Worm (Caenorhabditis elegans) whole organism, L4 larva: ENCODE measurements around the gene Y7A5A.1.

Experiments
- F26F4.8 ChIP-seq: fragments of 200-800 bp; sonication (Bioruptor generic); conservative IDR thresholded peaks from 2 replicates; pipeline ENCODE4 v1.3.6; 2022; ENCODE audit warnings: missing genetic modification characterization, missing compliant biosample characterization
- T26A8.4 ChIP-seq: fragments of 200-800 bp; sonication (Bioruptor generic); IDR thresholded peaks from 2 replicates; pipeline ENCODE4 v1.3.6; 2022; ENCODE audit warnings: missing genetic modification characterization, missing compliant biosample characterization
- Y48G9A.11 ChIP-seq: fragments of 200-800 bp; sonication (Bioruptor generic); IDR thresholded peaks from 2 replicates; pipeline ENCODE4 v1.3.6; 2022; ENCODE audit warnings: missing genetic modification reagents, missing genetic modification characterization, missing compliant biosample characterization
- ZK546.5 ChIP-seq, 2 experiments: sonication (generic microtip); optimal IDR thresholded peaks; 2 replicates each; lab custom pipeline; 2017; ENCODE audit warnings: missing biosample characterization in 2 of 2, missing genetic modification characterization in 2 of 2
- aha-1 ChIP-seq: fragments of 150-350 bp; peaks from one replicate; lab custom pipeline; 2014; ENCODE audit warnings: missing biosample characterization, missing genetic modification characterization
- ama-1 ChIP-seq: fragments of 150-350 bp; optimal IDR thresholded peaks from 2 replicates; lab custom pipeline; 2014; ENCODE audit warnings: inconsistent platforms, mixed read lengths
- ceh-32 ChIP-seq: sonication (generic microtip); optimal IDR thresholded peaks from 2 replicates; lab custom pipeline; 2016; ENCODE audit warnings: mild to moderate bottlenecking, missing genetic modification characterization, missing compliant biosample characterization; ENCODE audit not compliant: poor library complexity
- daf-16 ChIP-seq, 3 experiments: sonication (generic microtip); optimal IDR thresholded peaks; 2 replicates each; lab custom pipeline; 2016 to 2017; ENCODE audit warnings: missing genetic modification characterization in 3 of 3, missing genetic modification reagents in 3 of 3, mild to moderate bottlenecking in 2 of 3, missing compliant biosample characterization in 2 of 3, missing biosample characterization in 1 of 3, moderate library complexity in 1 of 3
- dmd-8 ChIP-seq: fragments of 200-800 bp; sonication (Bioruptor generic); IDR thresholded peaks from 2 replicates; pipeline ENCODE4 v1.3.6; 2022; ENCODE audit warnings: missing genetic modification characterization, missing compliant biosample characterization
- dmd-9 ChIP-seq: fragments of 200-800 bp; sonication (Bioruptor generic); IDR thresholded peaks from 2 replicates; pipeline ENCODE4 v1.3.6; 2022; ENCODE audit warnings: missing genetic modification reagents, missing genetic modification characterization, missing compliant biosample characterization
- duxl-1 ChIP-seq: sonication (generic microtip); optimal IDR thresholded peaks from 2 replicates; lab custom pipeline; 2016; ENCODE audit warnings: mild to moderate bottlenecking, missing genetic modification characterization, moderate library complexity, missing compliant biosample characterization; ENCODE audit not compliant: poor library complexity
- dve-1 ChIP-seq: sonication (generic microtip); optimal IDR thresholded peaks from 2 replicates; lab custom pipeline; 2017; ENCODE audit warnings: antibody characterized with exemption, mild to moderate bottlenecking, missing genetic modification characterization, missing compliant biosample characterization; ENCODE audit not compliant: insufficient read depth
- egl-27 ChIP-seq: sonication (generic microtip); optimal IDR thresholded peaks from 3 replicates; lab custom pipeline; 2017; ENCODE audit warnings: missing biosample characterization, missing genetic modification reagents, missing genetic modification characterization
- fkh-10 ChIP-seq: fragments of 150-350 bp; optimal IDR thresholded peaks from 2 replicates; lab custom pipeline; 2014; ENCODE audit warnings: missing biosample characterization, missing genetic modification reagents, missing genetic modification characterization
- lin-1 ChIP-seq: fragments of 200-800 bp; sonication (Bioruptor generic); IDR thresholded peaks from 2 replicates; pipeline ENCODE4 v1.3.6; 2022; ENCODE audit warnings: missing genetic modification reagents, missing genetic modification characterization, missing compliant biosample characterization
- lin-15B ChIP-seq: fragments of 150-350 bp; sonication (generic microtip); optimal IDR thresholded peaks from 3 replicates; lab custom pipeline; 2014; ENCODE audit warnings: missing biosample characterization, missing genetic modification characterization
- mep-1 ChIP-seq: fragments of 150-350 bp; sonication (generic microtip); optimal IDR thresholded peaks from 3 replicates; lab custom pipeline; 2014; ENCODE audit warnings: missing biosample characterization, missing genetic modification characterization
- nhr-10 ChIP-seq: fragments of 150-350 bp; optimal IDR thresholded peaks from 2 replicates; lab custom pipeline; 2014; ENCODE audit warnings: missing biosample characterization, missing genetic modification characterization
- nhr-28 ChIP-seq: fragments of 150-350 bp; optimal IDR thresholded peaks from 2 replicates; lab custom pipeline; 2014; ENCODE audit warnings: missing biosample characterization, missing genetic modification characterization
- nhr-6 ChIP-seq: fragments of 150-350 bp; optimal IDR thresholded peaks from 2 replicates; lab custom pipeline; 2014; ENCODE audit warnings: missing biosample characterization, missing genetic modification characterization
- nhr-76 ChIP-seq: fragments of 150-350 bp; optimal IDR thresholded peaks from 2 replicates; lab custom pipeline; 2014; ENCODE audit warnings: missing biosample characterization, missing genetic modification characterization
- nhr-77 ChIP-seq: fragments of 150-350 bp; optimal IDR thresholded peaks from 2 replicates; lab custom pipeline; 2014; ENCODE audit warnings: missing biosample characterization, missing genetic modification characterization
- pha-4 ChIP-seq, 2 experiments: fragments of 150-350 bp in 1 of 2; fragments of 200-800 bp in 1 of 2; sonication (Bioruptor generic) in 1 of 2; IDR thresholded peaks in 1 of 2; optimal IDR thresholded peaks in 1 of 2; 2 replicates each; pipeline versions ENCODE4 v1.3.6 to Lab custom; 2014 to 2022; ENCODE audit warnings: missing genetic modification characterization in 2 of 2, missing genetic modification reagents in 2 of 2, missing biosample characterization in 1 of 2, missing compliant biosample characterization in 1 of 2
- pqm-1 ChIP-seq: sonication (generic microtip); optimal IDR thresholded peaks from 2 replicates; lab custom pipeline; 2017; ENCODE audit warnings: missing biosample characterization, missing genetic modification characterization
- saeg-2 ChIP-seq: fragments of 200-800 bp; sonication (Bioruptor generic); IDR thresholded peaks from 2 replicates; pipeline ENCODE4 v1.3.6; 2022; ENCODE audit warnings: missing genetic modification reagents, missing genetic modification characterization, missing compliant biosample characterization
- set-16 ChIP-seq: fragments of 200-800 bp; sonication (Bioruptor generic); IDR thresholded peaks from 2 replicates; pipeline ENCODE4 v1.3.6; 2022; ENCODE audit warnings: missing genetic modification reagents, missing genetic modification characterization, missing compliant biosample characterization
- skn-1 ChIP-seq: fragments of 150-350 bp; optimal IDR thresholded peaks from 2 replicates; lab custom pipeline; 2014; ENCODE audit warnings: missing biosample characterization, missing genetic modification characterization
- snpc-1.2 ChIP-seq: fragments of 200-800 bp; sonication (Bioruptor generic); IDR thresholded peaks from 2 replicates; pipeline ENCODE4 v1.3.6; 2022; ENCODE audit warnings: missing genetic modification reagents, missing genetic modification characterization, missing compliant biosample characterization
- unc-39 ChIP-seq: sonication (generic microtip); optimal IDR thresholded peaks from 2 replicates; lab custom pipeline; 2017; ENCODE audit warnings: missing biosample characterization, missing genetic modification characterization
- unc-62 ChIP-seq, 3 experiments: fragments of 150-350 bp in 1 of 3; sonication (generic microtip); optimal IDR thresholded peaks in 2 of 3; peaks in 1 of 3; 1 replicate in 1 of 3; 2 replicates in 2 of 3; lab custom pipeline; 2014 to 2017; ENCODE audit warnings: missing biosample characterization in 3 of 3, missing genetic modification characterization in 3 of 3, missing genetic modification reagents in 3 of 3, missing genotype in 1 of 3

Y7A5A.1 gene

DNA sequence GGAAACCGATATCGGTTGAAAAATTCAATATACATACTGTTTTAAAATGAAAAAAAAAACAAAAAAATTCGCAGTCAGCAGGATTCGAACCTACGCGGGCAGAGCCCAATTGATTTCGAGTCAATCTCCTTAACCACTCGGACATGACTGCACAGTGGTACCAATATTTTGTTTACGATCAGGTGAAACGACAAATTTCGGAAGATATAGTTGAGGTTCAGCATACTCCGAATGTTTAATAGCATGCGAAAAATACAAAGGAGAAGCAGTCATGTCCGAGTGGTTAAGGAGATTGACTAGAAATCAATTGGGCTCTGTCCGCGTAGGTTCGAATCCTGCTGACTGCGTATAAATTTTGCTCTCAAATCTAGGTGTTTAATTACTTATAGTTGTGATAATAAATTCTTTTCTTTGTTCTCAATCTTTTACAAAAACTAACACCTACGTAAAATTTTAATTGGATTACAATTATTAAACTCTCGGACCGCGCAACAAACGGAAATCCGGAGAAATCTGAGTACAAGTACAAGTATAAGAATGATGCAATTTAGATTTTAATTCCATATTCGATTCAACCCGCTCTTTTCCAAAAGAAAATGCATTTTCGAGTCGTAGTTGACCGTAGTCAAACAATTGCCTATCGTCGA lies 2.1 kb upstream of the Y7A5A.1 start, which contains the start of gene Y7A5A.13 (continued):
- TF ChIP-seq T26A8.4 (GFP tag; lab: Robert Waterston, UW), result peak; percentile 68
- TF ChIP-seq duxl-1 (tag; lab: Kevin White, UChicago), result peak; percentile 54
- no peak for TF ChIP-seq Y48G9A.11 (GFP tag; lab: Robert Waterston, UW)
- TF ChIP-seq nhr-10, result no peak
- TF ChIP-seq pha-4 (GFP tag; IDR thresholded peaks at IDR 0.05; lab: Robert Waterston, UW), result peak; percentile 62; the same call in 1 of the 2 replicates
- no peak for TF ChIP-seq pha-4 (tag; optimal IDR thresholded peaks at IDR 0.05; lab: Kevin White, UChicago)
- peak; percentile 57 for TF ChIP-seq lin-1 (GFP tag; lab: Robert Waterston, UW)
- no peak for TF ChIP-seq egl-27 (tag; lab: Kevin White, UChicago)

DNA sequence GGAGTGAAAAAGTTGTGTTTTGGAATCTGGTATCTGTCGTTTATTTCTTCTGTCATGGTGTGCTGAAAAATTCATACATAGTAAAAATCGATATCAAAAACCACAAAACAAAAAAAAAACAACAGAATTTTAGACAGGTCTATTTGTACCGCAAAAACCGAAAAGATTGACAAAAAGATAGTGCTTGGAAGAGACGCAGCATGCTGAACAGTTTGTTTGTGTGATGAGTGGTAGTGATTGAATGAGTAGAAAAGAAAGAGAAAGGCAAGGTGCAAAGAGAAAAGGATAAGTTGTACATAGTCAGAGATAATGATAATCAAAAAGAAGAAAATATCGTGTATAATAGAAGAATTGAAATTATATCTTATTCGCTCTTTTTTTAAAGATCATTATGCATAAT lies 1.4 kb upstream of the Y7A5A.1 start, which contains the start of gene Y7A5A.2:
Y7A5A.2 (minus strand) TSS at position 62 of the 400 bp plus-strand sequence.
- TF ChIP-seq lin-1 (GFP tag; lab: Robert Waterston, UW) (no peak), daf-16 (GFP tag; optimal IDR thresholded peaks at IDR 0.05; lab: Kevin White, UChicago) (no peak), daf-16 (tag; optimal IDR thresholded peaks at IDR 0.05; lab: Kevin White, UChicago) (peak; percentile 53), nhr-28 (tag; lab: Kevin White, UChicago) (peak; percentile 9), dve-1 (peak; percentile 38), unc-62 (GFP tag; optimal IDR thresholded peaks at IDR 0.05 in 1 of 2; lab: Kevin White, UChicago) (peak in 1 of 2 experiments; percentile 97), unc-62 (tag; optimal IDR thresholded peaks at IDR 0.05; lab: Kevin White, UChicago) (no peak), ceh-32 (tag; lab: Kevin White, UChicago) (no peak), lin-15B (tag; lab: Kevin White, UChicago) (no peak)

DNA sequence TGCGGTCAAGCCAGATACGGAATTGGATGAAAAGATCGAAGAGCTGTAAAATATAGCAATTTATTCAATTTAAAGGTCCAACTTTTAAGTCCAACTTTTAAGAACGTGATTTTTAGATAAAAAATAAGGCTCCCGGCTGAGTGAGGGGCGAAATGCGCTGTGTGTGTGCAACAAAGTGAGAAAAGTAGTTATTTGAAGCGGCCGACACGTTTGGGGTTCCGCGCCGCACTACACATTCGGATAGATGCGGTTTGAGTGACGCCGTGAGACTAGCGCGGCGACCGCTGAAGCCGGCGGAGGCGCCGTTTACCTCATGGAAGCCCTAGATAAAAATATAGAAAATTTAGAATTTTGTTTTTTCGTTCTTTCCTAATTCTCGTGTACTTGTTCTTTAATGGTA lies 506 bp downstream of the Y7A5A.1 start:
- TF ChIP-seq set-16 (GFP tag; lab: Robert Waterston, UW) (peak; percentile 37; the same call in 1 of the 2 replicates), dmd-8 (GFP tag; lab: Robert Waterston, UW) (no peak)

DNA sequence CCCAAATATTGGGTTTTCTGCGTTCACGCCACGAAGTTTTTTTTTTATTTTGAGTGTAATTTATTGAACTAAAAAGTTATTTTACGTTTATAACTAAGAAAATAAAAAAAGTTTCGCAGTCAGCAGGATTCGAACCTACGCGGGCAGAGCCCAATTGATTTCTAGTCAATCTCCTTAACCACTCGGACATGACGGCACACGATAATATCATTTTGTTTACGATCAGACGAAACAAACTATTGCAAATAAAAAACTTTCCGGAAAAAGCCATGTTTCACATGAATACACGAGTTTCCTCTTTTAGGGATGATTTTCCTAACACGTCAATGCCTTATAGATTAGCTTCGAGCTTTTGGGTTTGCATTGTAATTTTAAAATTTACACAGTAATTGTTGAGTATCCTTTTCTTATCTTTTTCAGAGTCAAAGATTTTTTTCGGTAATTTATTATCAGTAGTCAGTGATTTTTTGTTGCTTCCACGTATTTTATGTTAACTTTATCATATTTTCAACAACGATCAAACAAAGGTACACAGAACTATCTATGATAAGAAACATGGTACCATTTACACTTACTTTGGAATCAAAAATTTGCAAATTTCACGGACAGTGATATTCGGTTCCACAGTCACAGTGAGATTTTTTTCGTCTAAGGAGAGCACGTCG lies 1.3 kb downstream of the Y7A5A.1 start:
- TF ChIP-seq unc-39 (tag; lab: Kevin White, UChicago) (no peak), aha-1 (tag; lab: Kevin White, UChicago) (no peak), nhr-76 (tag; lab: Kevin White, UChicago) (no peak), daf-16 (GFP tag; optimal IDR thresholded peaks at IDR 0.05; lab: Kevin White, UChicago) (no peak), daf-16 (tag; optimal IDR thresholded peaks at IDR 0.05; lab: Kevin White, UChicago) (peak; percentile 59), lin-1 (GFP tag; lab: Robert Waterston, UW) (no peak), mep-1 (no peak), snpc-1.2 (GFP tag; lab: Robert Waterston, UW) (no peak), nhr-28 (tag; lab: Kevin White, UChicago) (peak; percentile 14), nhr-77 (tag; lab: Kevin White, UChicago) (peak; percentile 24), ZK546.5 (tag; optimal IDR thresholded peaks at IDR 0.05; lab: Kevin White, UChicago) (no peak), skn-1 (no peak), dmd-8 (GFP tag; lab: Robert Waterston, UW) (no peak), dve-1 (peak; percentile 18), fkh-10 (GFP tag; lab: Kevin White, UChicago) (no peak), dmd-9 (no peak), F26F4.8 (GFP tag; lab: Robert Waterston, UW) (no peak), ama-1 (lab: Kevin White, UChicago) (no peak), pqm-1 (tag; lab: Kevin White, UChicago) (peak; percentile 49), nhr-6 (tag; lab: Kevin White, UChicago) (no peak), saeg-2 (GFP tag; lab: Robert Waterston, UW) (no peak)
